Worm (Caenorhabditis elegans): ENCODE results near the gene srh-289.

DNA sequence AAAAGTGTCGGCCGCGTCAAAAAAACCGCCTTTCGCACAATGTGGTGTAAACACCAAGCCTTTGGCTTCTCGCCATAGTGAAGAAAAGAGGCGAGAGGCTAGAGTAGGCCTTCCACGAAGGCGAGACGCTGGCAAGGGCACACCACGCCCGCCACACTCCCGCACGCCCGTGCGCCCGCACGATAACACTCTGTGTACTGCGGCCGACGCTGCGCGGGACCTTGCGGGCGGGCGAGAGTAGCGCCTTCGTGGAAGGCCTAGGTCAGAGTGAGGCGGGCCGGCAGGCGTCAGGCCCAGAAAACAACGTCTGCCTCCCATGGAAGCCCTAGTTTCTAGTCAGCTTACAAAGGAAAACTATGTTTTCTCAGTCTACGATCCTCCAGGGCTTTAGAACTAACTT is 18.2 kb upstream of the srh-289 start:
- TF ChIP-seq pqm-1 (tag; optimal IDR thresholded peaks at IDR 0.05) (no peak), nhr-90 (tag; optimal IDR thresholded peaks at IDR 0.05; ENCODE audit: poor library complexity) (no peak), fos-1 (tag; optimal IDR thresholded peaks at IDR 0.05) (no peak), nhr-77 (tag; optimal IDR thresholded peaks at IDR 0.05) (no peak), tlp-1 (tag; optimal IDR thresholded peaks at IDR 0.05) (no peak), fkh-10 (GFP tag; optimal IDR thresholded peaks at IDR 0.05) (no peak), nhr-20 (tag; optimal IDR thresholded peaks at IDR 0.05) (no peak), lir-3 (tag; optimal IDR thresholded peaks at IDR 0.05; ENCODE audit: poor library complexity) (no peak), nhr-28 (tag; optimal IDR thresholded peaks at IDR 0.05) (no peak), tbx-2 (tag; optimal IDR thresholded peaks at IDR 0.05) (no peak), sptf-1 (tag; optimal IDR thresholded peaks at IDR 0.05) (no peak), ces-1 (GFP tag; optimal IDR thresholded peaks at IDR 0.05) (no peak), aly-2 (tag; optimal IDR thresholded peaks at IDR 0.05) (no peak), ztf-11 (tag; optimal IDR thresholded peaks at IDR 0.05) (no peak)
